Worm (Caenorhabditis elegans) whole organism, young adult: ENCODE data around the gene ced-7.

Source experiments
- B0035.1 ChIP-seq: sonication (generic microtip); optimal IDR thresholded peaks from 2 replicates; lab custom pipeline; 2016; ENCODE audit warnings: missing genetic modification characterization, mild to moderate bottlenecking, missing compliant biosample characterization, missing genotype, missing genetic modification reagents
- C17E4.6 ChIP-seq: fragments of 200-800 bp; sonication (Bioruptor generic); IDR thresholded peaks from 2 replicates; pipeline ENCODE4 v1.3.6; 2022; ENCODE audit warnings: missing genetic modification reagents, missing genetic modification characterization, missing compliant biosample characterization
- D2030.7 ChIP-seq: fragments of 200-800 bp; sonication (Bioruptor generic); IDR thresholded peaks from 2 replicates; pipeline ENCODE4 v1.3.6; 2022; ENCODE audit warnings: missing genetic modification reagents, missing genetic modification characterization, missing compliant biosample characterization
- F22D6.2 ChIP-seq: sonication (generic microtip); optimal IDR thresholded peaks from 2 replicates; lab custom pipeline; 2016; ENCODE audit warnings: mild to moderate bottlenecking, missing genetic modification characterization, missing compliant biosample characterization
- F39B2.1 ChIP-seq: fragments of 200-800 bp; sonication (Bioruptor generic); IDR thresholded peaks from 2 replicates; pipeline ENCODE4 v1.3.6; 2022; ENCODE audit warnings: missing genetic modification reagents, missing genetic modification characterization, missing compliant biosample characterization
- F52B5.7 ChIP-seq: sonication (generic microtip); optimal IDR thresholded peaks from 2 replicates; lab custom pipeline; 2016; ENCODE audit warnings: mild to moderate bottlenecking, missing genetic modification characterization, missing compliant biosample characterization
- F55B11.4 ChIP-seq: sonication (generic microtip); optimal IDR thresholded peaks from 2 replicates; lab custom pipeline; 2016; ENCODE audit warnings: missing compliant biosample characterization, missing genetic modification characterization, borderline replicate concordance; ENCODE audit not compliant: insufficient read depth
- T07F8.4 ChIP-seq: sonication (generic microtip); optimal IDR thresholded peaks from 2 replicates; lab custom pipeline; 2016; ENCODE audit warnings: mild to moderate bottlenecking, missing genetic modification characterization, moderate library complexity, missing compliant biosample characterization
- Y53G8AR.9 ChIP-seq: fragments of 200-800 bp; sonication (Bioruptor generic); conservative IDR thresholded peaks from 2 replicates; pipeline ENCODE4 v1.3.6; 2022; ENCODE audit warnings: missing genetic modification reagents, missing genetic modification characterization, missing compliant biosample characterization
- Y95B8A.8 ChIP-seq: fragments of 200-800 bp; sonication (Bioruptor generic); IDR thresholded peaks from 2 replicates; pipeline ENCODE4 v1.3.6; 2022; ENCODE audit warnings: missing genetic modification reagents, missing genetic modification characterization, missing compliant biosample characterization
- ZK185.1 ChIP-seq: sonication (generic microtip); optimal IDR thresholded peaks from 2 replicates; lab custom pipeline; 2016; ENCODE audit warnings: mild to moderate bottlenecking, missing genetic modification characterization, missing compliant biosample characterization; ENCODE audit not compliant: poor library complexity, severe bottlenecking
- attf-3 ChIP-seq: fragments of 200-800 bp; sonication (Bioruptor generic); conservative IDR thresholded peaks from 2 replicates; pipeline ENCODE4 v1.3.6; 2022; ENCODE audit warnings: missing genetic modification reagents, missing genetic modification characterization, missing compliant biosample characterization
- attf-5 ChIP-seq: fragments of 200-800 bp; sonication (Bioruptor generic); optimal IDR thresholded peaks from 2 replicates; lab custom pipeline; 2018; ENCODE audit warnings: mild to moderate bottlenecking, missing genetic modification characterization, missing compliant biosample characterization
- attf-6 ChIP-seq: fragments of 200-800 bp; sonication (Bioruptor generic); IDR thresholded peaks from 2 replicates; pipeline ENCODE4 v1.3.6; 2022; ENCODE audit warnings: missing genetic modification reagents, missing genetic modification characterization, missing compliant biosample characterization
- bed-1 ChIP-seq: fragments of 200-800 bp; sonication (Bioruptor generic); IDR thresholded peaks from 2 replicates; pipeline ENCODE4 v1.3.6; 2022; ENCODE audit warnings: missing genetic modification reagents, missing genetic modification characterization, missing compliant biosample characterization
- ceh-40 ChIP-seq: fragments of 200-800 bp; sonication (Bioruptor generic); IDR thresholded peaks from 2 replicates; pipeline ENCODE4 v1.3.6; 2022; ENCODE audit warnings: missing genetic modification characterization, missing compliant biosample characterization
- ceh-79 ChIP-seq: sonication (generic microtip); optimal IDR thresholded peaks from 2 replicates; lab custom pipeline; 2017; ENCODE audit warnings: mild to moderate bottlenecking, missing genetic modification characterization, missing compliant biosample characterization
- chd-7 ChIP-seq: sonication (generic microtip); optimal IDR thresholded peaks from 2 replicates; lab custom pipeline; 2016; ENCODE audit warnings: mild to moderate bottlenecking, missing genetic modification characterization, moderate library complexity, missing compliant biosample characterization
- dox-1 ChIP-seq: fragments of 200-800 bp; sonication (Bioruptor generic); IDR thresholded peaks from 2 replicates; pipeline ENCODE4 v1.3.6; 2022; ENCODE audit warnings: missing genetic modification reagents, missing genetic modification characterization, missing compliant biosample characterization
- dpl-1 ChIP-seq: fragments of 150-350 bp; optimal IDR thresholded peaks from 2 replicates; lab custom pipeline; 2014; ENCODE audit warnings: missing biosample characterization, missing genetic modification reagents, missing genetic modification characterization
- ekl-4 ChIP-seq: fragments of 200-800 bp; sonication (Bioruptor generic); IDR thresholded peaks from 2 replicates; pipeline ENCODE4 v1.3.6; 2022; ENCODE audit warnings: missing genetic modification reagents, missing genetic modification characterization, missing compliant biosample characterization
- fkh-3 ChIP-seq: sonication (generic microtip); optimal IDR thresholded peaks from 2 replicates; lab custom pipeline; 2016; ENCODE audit warnings: mild to moderate bottlenecking, missing genetic modification characterization, missing compliant biosample characterization
- gei-17 ChIP-seq: fragments of 200-800 bp; sonication (Bioruptor generic); optimal IDR thresholded peaks from 2 replicates; lab custom pipeline; 2018; ENCODE audit warnings: mild to moderate bottlenecking, missing genetic modification characterization, missing compliant biosample characterization
- him-1 ChIP-seq: sonication (generic microtip); optimal IDR thresholded peaks from 2 replicates; lab custom pipeline; 2016; ENCODE audit warnings: missing genotype, missing genetic modification reagents, missing genetic modification characterization, missing compliant biosample characterization
- hlh-12 ChIP-seq: sonication (generic microtip); optimal IDR thresholded peaks from 2 replicates; lab custom pipeline; 2016; ENCODE audit warnings: missing genetic modification characterization, missing compliant biosample characterization
- hlh-26 ChIP-seq: fragments of 200-800 bp; sonication (Bioruptor generic); conservative IDR thresholded peaks from 2 replicates; pipeline ENCODE4 v1.3.6; 2022; ENCODE audit warnings: missing genetic modification reagents, missing genetic modification characterization, missing compliant biosample characterization
- hmg-1.2 ChIP-seq: fragments of 200-800 bp; sonication (Bioruptor generic); IDR thresholded peaks from 2 replicates; pipeline ENCODE4 v1.3.6; 2022; ENCODE audit warnings: missing genetic modification reagents, missing genetic modification characterization, missing compliant biosample characterization
- lag-1 ChIP-seq: fragments of 200-800 bp; sonication (Bioruptor generic); IDR thresholded peaks from 2 replicates; pipeline ENCODE4 v1.3.6; 2022; ENCODE audit warnings: missing genetic modification reagents, missing genetic modification characterization, missing compliant biosample characterization
- let-607 ChIP-seq, 2 experiments: fragments of 200-800 bp in 1 of 2; sonication (Bioruptor generic) in 1 of 2; sonication (generic microtip) in 1 of 2; optimal IDR thresholded peaks; 2 replicates each; lab custom pipeline; 2016 to 2018; ENCODE audit warnings: mild to moderate bottlenecking in 2 of 2, missing compliant biosample characterization in 2 of 2, missing genetic modification characterization in 2 of 2, moderate library complexity in 2 of 2, missing genotype in 1 of 2
- lin-35 ChIP-seq, 3 experiments: fragments of 150-350 bp in 2 of 3; sonication (generic microtip) in 1 of 3; optimal IDR thresholded peaks; 2 replicates each; lab custom pipeline; 2014 to 2018; ENCODE audit warnings: missing biosample characterization in 3 of 3, missing genetic modification characterization in 3 of 3, missing genetic modification reagents in 3 of 3
- lin-54 ChIP-seq: fragments of 200-800 bp; sonication (Bioruptor generic); optimal IDR thresholded peaks from 2 replicates; lab custom pipeline; 2018; ENCODE audit warnings: mild to moderate bottlenecking, missing genetic modification characterization, missing compliant biosample characterization
- madf-10 ChIP-seq: sonication (generic microtip); optimal IDR thresholded peaks from 2 replicates; lab custom pipeline; 2016; ENCODE audit warnings: mild to moderate bottlenecking, missing genetic modification characterization, missing compliant biosample characterization
- mcd-1 ChIP-seq: fragments of 200-800 bp; sonication (Bioruptor generic); IDR thresholded peaks from 2 replicates; pipeline ENCODE4 v1.3.6; 2022; ENCODE audit warnings: missing genetic modification reagents, missing genetic modification characterization, missing compliant biosample characterization
- mes-4 ChIP-seq: sonication (generic microtip); optimal IDR thresholded peaks from 2 replicates; lab custom pipeline; 2016; ENCODE audit warnings: missing genotype, missing genetic modification characterization, missing compliant biosample characterization
- nfya-2 ChIP-seq: fragments of 200-800 bp; sonication (Bioruptor generic); IDR thresholded peaks from 2 replicates; pipeline ENCODE4 v1.3.6; 2022; ENCODE audit warnings: missing genetic modification reagents, missing genetic modification characterization, missing compliant biosample characterization
- nhr-120 ChIP-seq: fragments of 200-800 bp; sonication (Bioruptor generic); IDR thresholded peaks from 2 replicates; pipeline ENCODE4 v1.3.6; 2022; ENCODE audit warnings: missing genetic modification characterization, missing compliant biosample characterization
- nhr-27 ChIP-seq: fragments of 200-800 bp; sonication (Bioruptor generic); optimal IDR thresholded peaks from 2 replicates; lab custom pipeline; 2018; ENCODE audit warnings: mild to moderate bottlenecking, missing genetic modification characterization, moderate library complexity, missing compliant biosample characterization
- nhr-90 ChIP-seq: sonication (generic microtip); optimal IDR thresholded peaks from 2 replicates; lab custom pipeline; 2016; ENCODE audit warnings: missing genotype, mild to moderate bottlenecking, missing genetic modification characterization, missing compliant biosample characterization
- pbrm-1 ChIP-seq: fragments of 200-800 bp; sonication (Bioruptor generic); IDR thresholded peaks from 2 replicates; pipeline ENCODE4 v1.3.6; 2022; ENCODE audit warnings: missing genetic modification reagents, missing genetic modification characterization, missing compliant biosample characterization
- pha-4 ChIP-seq: fragments of 150-350 bp; sonication (generic microtip); optimal IDR thresholded peaks from 2 replicates; lab custom pipeline; 2014; ENCODE audit warnings: missing biosample characterization, missing genetic modification reagents, missing genetic modification characterization
- rcor-1 ChIP-seq: fragments of 200-800 bp; sonication (Bioruptor generic); IDR thresholded peaks from 2 replicates; pipeline ENCODE4 v1.3.6; 2022; ENCODE audit warnings: missing genetic modification reagents, missing genetic modification characterization, missing compliant biosample characterization
- sdz-38 ChIP-seq: sonication (generic microtip); optimal IDR thresholded peaks from 2 replicates; lab custom pipeline; 2016; ENCODE audit warnings: missing genotype, missing genetic modification characterization, missing compliant biosample characterization
- snpc-3.4 ChIP-seq: sonication (generic microtip); optimal IDR thresholded peaks from 2 replicates; lab custom pipeline; 2017; ENCODE audit warnings: missing genetic modification characterization, mild to moderate bottlenecking, missing compliant biosample characterization, antibody characterized with exemption, moderate library complexity, missing genotype, missing genetic modification reagents
- snpc-4 ChIP-seq, 5 experiments: fragments of 150-350 bp in 1 of 5; sonication (generic microtip) in 4 of 5; optimal IDR thresholded peaks; 2 replicates each; lab custom pipeline; 2014 to 2018; ENCODE audit warnings: missing genetic modification characterization in 5 of 5, missing biosample characterization in 3 of 5, antibody characterized with exemption in 2 of 5, mild to moderate bottlenecking in 2 of 5, missing compliant biosample characterization in 2 of 5, missing genotype in 2 of 5, moderate library complexity in 2 of 5, missing genetic modification reagents in 1 of 5
- tbx-9 ChIP-seq: sonication (generic microtip); optimal IDR thresholded peaks from 2 replicates; lab custom pipeline; 2016; ENCODE audit warnings: borderline replicate concordance, missing genetic modification characterization, inconsistent platforms, missing compliant biosample characterization
- zfh-2 ChIP-seq: fragments of 200-800 bp; sonication (Bioruptor generic); conservative IDR thresholded peaks from 2 replicates; pipeline ENCODE4 v1.3.6; 2022; ENCODE audit warnings: missing genetic modification reagents, missing genetic modification characterization, missing compliant biosample characterization
- ztf-18 ChIP-seq: sonication (generic microtip); optimal IDR thresholded peaks from 2 replicates; lab custom pipeline; 2016; ENCODE audit warnings: missing genotype, mild to moderate bottlenecking, missing genetic modification characterization, missing compliant biosample characterization
- ztf-6 ChIP-seq: fragments of 200-800 bp; sonication (Bioruptor generic); IDR thresholded peaks from 2 replicates; pipeline ENCODE4 v1.3.6; 2022; ENCODE audit warnings: missing genetic modification reagents, missing genetic modification characterization, missing compliant biosample characterization

Gene ced-7

ce11 chrIII:9616933-9617332 is 37.0 kb upstream of the ced-7 start (continued):
- TF ChIP-seq F22D6.2 (no peak), F52B5.7 (tag; lab: Kevin White, UChicago) (no peak), zfh-2 (GFP tag; lab: Robert Waterston, UW) (no peak), F55B11.4 (tag; lab: Kevin White, UChicago) (no peak), B0035.1 (no peak), dox-1 (peak; percentile 98), Y95B8A.8 (GFP tag; lab: Robert Waterston, UW) (peak; percentile 99), pbrm-1 (GFP tag; lab: Robert Waterston, UW) (peak; percentile 94), hmg-1.2 (GFP tag; lab: Robert Waterston, UW) (peak; percentile 85), ztf-18 (peak; percentile 99), snpc-4 (GFP tag; optimal IDR thresholded peaks at IDR 0.05; lab: Kevin White, UChicago) (peak; percentile 52), snpc-4 (tag; optimal IDR thresholded peaks at IDR 0.05; lab: Kevin White, UChicago) (peak; percentile 54 to 86 (median 70)), hlh-26 (GFP tag; lab: Robert Waterston, UW) (no peak), hlh-12 (tag; lab: Kevin White, UChicago) (no peak), snpc-3.4 (tag; lab: Kevin White, UChicago) (peak; percentile 97), attf-6 (GFP tag; lab: Robert Waterston, UW) (peak; percentile 91), ceh-79 (tag; lab: Kevin White, UChicago) (no peak), chd-7 (tag; lab: Kevin White, UChicago) (no peak), lin-35 (GFP tag; optimal IDR thresholded peaks at IDR 0.05; lab: Kevin White, UChicago) (peak; percentile 56 to 92 (median 88)), mcd-1 (GFP tag; lab: Robert Waterston, UW) (peak; percentile 95), madf-10 (tag; lab: Kevin White, UChicago) (no peak), rcor-1 (GFP tag; lab: Robert Waterston, UW) (peak; percentile 97), let-607 (tag; optimal IDR thresholded peaks at IDR 0.05; lab: Kevin White, UChicago) (no peak), mes-4 (tag; lab: Kevin White, UChicago) (peak; percentile 57), fkh-3 (tag; lab: Kevin White, UChicago) (no peak), T07F8.4 (tag; lab: Kevin White, UChicago) (no peak), gei-17 (no peak), tbx-9 (tag; lab: Kevin White, UChicago) (no peak), Y53G8AR.9 (peak; percentile 98), ekl-4 (GFP tag; lab: Robert Waterston, UW) (peak; percentile 97), lag-1 (GFP tag; lab: Robert Waterston, UW) (no peak), D2030.7 (GFP tag; lab: Robert Waterston, UW) (peak; percentile 99), dpl-1 (GFP tag; lab: Kevin White, UChicago) (peak; percentile 99), nfya-2 (GFP tag; lab: Robert Waterston, UW) (peak; percentile 87; the same call in 1 of the 2 replicates), pha-4 (no peak), attf-3 (GFP tag; lab: Robert Waterston, UW) (peak; percentile 72), lin-54 (GFP tag; lab: Kevin White, UChicago) (peak; percentile 97), nhr-90 (tag; lab: Kevin White, UChicago) (no peak), nhr-120 (GFP tag; lab: Robert Waterston, UW) (no peak), sdz-38 (tag; lab: Kevin White, UChicago) (no peak), bed-1 (GFP tag; lab: Robert Waterston, UW) (0 out of 2 replicates have a peak, but pooled peaks have one; percentile 25), nhr-27 (tag; lab: Kevin White, UChicago) (no peak), C17E4.6 (GFP tag; lab: Robert Waterston, UW) (peak; percentile 98), attf-5 (GFP tag; lab: Kevin White, UChicago) (no peak), F39B2.1 (peak; percentile 72; the same call in 1 of the 2 replicates), ztf-6 (GFP tag; lab: Robert Waterston, UW) (0 out of 2 replicates have a peak, but pooled peaks have one; percentile 7), ZK185.1 (tag; lab: Kevin White, UChicago) (peak; percentile 69), ceh-40 (GFP tag; lab: Robert Waterston, UW) (0 out of 2 replicates have a peak, but pooled peaks have one; percentile 48), him-1 (tag; lab: Kevin White, UChicago) (peak; percentile 87)
